Worm (Caenorhabditis elegans) whole organism, L4 larva: Measurements from ENCODE around the gene C45B11.5.

ENCODE experiments used
- R02D3.7 ChIP-seq: fragments of 150-350 bp; sonication (generic microtip); optimal IDR thresholded peaks from 3 replicates; lab custom pipeline; 2014; ENCODE audit warnings: missing biosample characterization, missing genetic modification characterization
- T20F7.1 ChIP-seq: fragments of 200-800 bp; sonication (Bioruptor generic); optimal IDR thresholded peaks from 2 replicates; lab custom pipeline; 2018; ENCODE audit warnings: mild to moderate bottlenecking, missing genetic modification characterization, missing compliant biosample characterization
- Y48G9A.11 ChIP-seq: fragments of 200-800 bp; sonication (Bioruptor generic); IDR thresholded peaks from 2 replicates; pipeline ENCODE4 v1.3.6; 2022; ENCODE audit warnings: missing genetic modification reagents, missing genetic modification characterization, missing compliant biosample characterization
- Y5F2A.4 ChIP-seq: fragments of 200-800 bp; sonication (Bioruptor generic); optimal IDR thresholded peaks from 2 replicates; lab custom pipeline; 2018; ENCODE audit warnings: mild to moderate bottlenecking, missing genetic modification characterization, missing compliant biosample characterization
- Y75B8A.6 ChIP-seq: fragments of 200-800 bp; sonication (Bioruptor generic); IDR thresholded peaks from 2 replicates; pipeline ENCODE4 v1.3.6; 2022; ENCODE audit warnings: missing genetic modification reagents, missing genetic modification characterization, missing compliant biosample characterization
- ZK337.2 ChIP-seq: fragments of 200-800 bp; sonication (Bioruptor generic); IDR thresholded peaks from 2 replicates; pipeline ENCODE4 v1.3.6; 2022; ENCODE audit warnings: missing genetic modification reagents, missing genetic modification characterization, missing compliant biosample characterization
- ZK546.5 ChIP-seq, 2 experiments: sonication (generic microtip); optimal IDR thresholded peaks; 2 replicates each; lab custom pipeline; 2017; ENCODE audit warnings: missing biosample characterization in 2 of 2, missing genetic modification characterization in 2 of 2
- aha-1 ChIP-seq: fragments of 150-350 bp; peaks from one replicate; lab custom pipeline; 2014; ENCODE audit warnings: missing biosample characterization, missing genetic modification characterization
- ama-1 ChIP-seq: fragments of 150-350 bp; optimal IDR thresholded peaks from 2 replicates; lab custom pipeline; 2014; ENCODE audit warnings: inconsistent platforms, mixed read lengths
- arid-1 ChIP-seq: fragments of 200-800 bp; sonication (Bioruptor generic); conservative IDR thresholded peaks from 2 replicates; pipeline ENCODE4 v1.3.6; 2022; ENCODE audit warnings: missing genetic modification reagents, missing genetic modification characterization, missing compliant biosample characterization
- ceh-20 ChIP-seq: fragments of 200-800 bp; sonication (Bioruptor generic); IDR thresholded peaks from 2 replicates; pipeline ENCODE4 v1.3.6; 2022; ENCODE audit warnings: missing genetic modification reagents, missing genetic modification characterization, missing compliant biosample characterization
- ceh-62 ChIP-seq: sonication (generic microtip); optimal IDR thresholded peaks from 2 replicates; lab custom pipeline; 2017; ENCODE audit warnings: missing biosample characterization, missing genetic modification characterization
- ceh-82 ChIP-seq: sonication (generic microtip); optimal IDR thresholded peaks from 2 replicates; lab custom pipeline; 2017; ENCODE audit warnings: missing biosample characterization, missing genetic modification characterization
- ces-1 ChIP-seq: fragments of 150-350 bp; sonication (generic microtip); optimal IDR thresholded peaks from 4 replicates; lab custom pipeline; 2014; ENCODE audit warnings: missing biosample characterization, missing genetic modification reagents, missing genetic modification characterization
- cey-2 ChIP-seq: sonication (generic microtip); optimal IDR thresholded peaks from 3 replicates; lab custom pipeline; 2017; ENCODE audit warnings: missing genetic modification characterization, mild to moderate bottlenecking, missing compliant biosample characterization, antibody characterized with exemption, borderline replicate concordance; ENCODE audit not compliant: insufficient read depth
- ctbp-1 ChIP-seq: fragments of 200-800 bp; sonication (Bioruptor generic); IDR thresholded peaks from 2 replicates; pipeline ENCODE4 v1.3.6; 2022; ENCODE audit warnings: missing genetic modification reagents, missing genetic modification characterization, missing compliant biosample characterization
- daf-16 ChIP-seq, 3 experiments: sonication (generic microtip); optimal IDR thresholded peaks; 2 replicates each; lab custom pipeline; 2016 to 2017; ENCODE audit warnings: missing genetic modification characterization in 3 of 3, missing genetic modification reagents in 3 of 3, mild to moderate bottlenecking in 2 of 3, missing compliant biosample characterization in 2 of 3, missing biosample characterization in 1 of 3, moderate library complexity in 1 of 3
- daf-8 ChIP-seq: fragments of 200-800 bp; sonication (Bioruptor generic); IDR thresholded peaks from 2 replicates; pipeline ENCODE4 v1.3.6; 2022; ENCODE audit warnings: missing genetic modification characterization, missing compliant biosample characterization
- dmd-9 ChIP-seq: fragments of 200-800 bp; sonication (Bioruptor generic); IDR thresholded peaks from 2 replicates; pipeline ENCODE4 v1.3.6; 2022; ENCODE audit warnings: missing genetic modification reagents, missing genetic modification characterization, missing compliant biosample characterization
- duxl-1 ChIP-seq: sonication (generic microtip); optimal IDR thresholded peaks from 2 replicates; lab custom pipeline; 2016; ENCODE audit warnings: mild to moderate bottlenecking, missing genetic modification characterization, moderate library complexity, missing compliant biosample characterization; ENCODE audit not compliant: poor library complexity
- dve-1 ChIP-seq: sonication (generic microtip); optimal IDR thresholded peaks from 2 replicates; lab custom pipeline; 2017; ENCODE audit warnings: antibody characterized with exemption, mild to moderate bottlenecking, missing genetic modification characterization, missing compliant biosample characterization; ENCODE audit not compliant: insufficient read depth
- egl-27 ChIP-seq: sonication (generic microtip); optimal IDR thresholded peaks from 3 replicates; lab custom pipeline; 2017; ENCODE audit warnings: missing biosample characterization, missing genetic modification reagents, missing genetic modification characterization
- fos-1 ChIP-seq: fragments of 150-350 bp; optimal IDR thresholded peaks from 2 replicates; lab custom pipeline; 2014; ENCODE audit warnings: missing biosample characterization, missing genetic modification characterization
- hif-1 ChIP-seq, 2 experiments: sonication (generic microtip); optimal IDR thresholded peaks; 2 replicates each; lab custom pipeline; 2016 to 2017; ENCODE audit warnings: missing compliant biosample characterization in 2 of 2, missing genetic modification characterization in 2 of 2, missing genetic modification reagents in 2 of 2, missing genotype in 2 of 2, mild to moderate bottlenecking in 1 of 2
- lim-7 ChIP-seq: fragments of 200-800 bp; sonication (Bioruptor generic); IDR thresholded peaks from 2 replicates; pipeline ENCODE4 v1.3.6; 2022; ENCODE audit warnings: missing genetic modification characterization, missing compliant biosample characterization
- lin-1 ChIP-seq: fragments of 200-800 bp; sonication (Bioruptor generic); IDR thresholded peaks from 2 replicates; pipeline ENCODE4 v1.3.6; 2022; ENCODE audit warnings: missing genetic modification reagents, missing genetic modification characterization, missing compliant biosample characterization
- lin-15B ChIP-seq: fragments of 150-350 bp; sonication (generic microtip); optimal IDR thresholded peaks from 3 replicates; lab custom pipeline; 2014; ENCODE audit warnings: missing biosample characterization, missing genetic modification characterization
- lin-29 ChIP-seq: fragments of 200-800 bp; sonication (Bioruptor generic); IDR thresholded peaks from 2 replicates; pipeline ENCODE4 v1.3.6; 2022; ENCODE audit warnings: missing genetic modification reagents, missing genetic modification characterization, missing compliant biosample characterization
- lin-38 ChIP-seq: fragments of 200-800 bp; sonication (Bioruptor generic); IDR thresholded peaks from 2 replicates; pipeline ENCODE4 v1.3.6; 2022; ENCODE audit warnings: missing genetic modification reagents, missing genetic modification characterization, missing compliant biosample characterization
- madf-5 ChIP-seq, 2 experiments: fragments of 200-800 bp; sonication (Bioruptor generic); IDR thresholded peaks; 2 replicates each; pipeline ENCODE4 v1.3.6; 2022; ENCODE audit warnings: missing compliant biosample characterization in 2 of 2, missing genetic modification characterization in 2 of 2
- madf-9 ChIP-seq: fragments of 200-800 bp; sonication (Bioruptor generic); conservative IDR thresholded peaks from 2 replicates; pipeline ENCODE4 v1.3.6; 2022; ENCODE audit warnings: missing genetic modification reagents, missing genetic modification characterization, missing compliant biosample characterization
- mxl-3 ChIP-seq: fragments of 200-800 bp; sonication (Bioruptor generic); optimal IDR thresholded peaks from 2 replicates; lab custom pipeline; 2018; ENCODE audit warnings: mild to moderate bottlenecking, missing genetic modification characterization, missing compliant biosample characterization
- nhr-102 ChIP-seq: sonication (generic microtip); optimal IDR thresholded peaks from 2 replicates; lab custom pipeline; 2016; ENCODE audit warnings: mild to moderate bottlenecking, missing genetic modification characterization, moderate library complexity, missing compliant biosample characterization
- nhr-25 ChIP-seq: sonication (generic microtip); optimal IDR thresholded peaks from 2 replicates; lab custom pipeline; 2017; ENCODE audit warnings: missing genetic modification characterization, mild to moderate bottlenecking, missing compliant biosample characterization, antibody characterized with exemption, moderate library complexity, borderline replicate concordance; ENCODE audit not compliant: insufficient read depth
- nhr-41 ChIP-seq: fragments of 200-800 bp; sonication (Bioruptor generic); IDR thresholded peaks from 2 replicates; pipeline ENCODE4 v1.3.6; 2022; ENCODE audit warnings: missing genetic modification reagents, missing genetic modification characterization, missing compliant biosample characterization
- nhr-42 ChIP-seq: fragments of 200-800 bp; sonication (Bioruptor generic); IDR thresholded peaks from 2 replicates; pipeline ENCODE4 v1.3.6; 2022; ENCODE audit warnings: missing genetic modification characterization, missing compliant biosample characterization
- nhr-48 ChIP-seq: sonication (generic microtip); optimal IDR thresholded peaks from 2 replicates; lab custom pipeline; 2016; ENCODE audit warnings: mild to moderate bottlenecking, missing genetic modification characterization, missing compliant biosample characterization
- nhr-77 ChIP-seq: fragments of 150-350 bp; optimal IDR thresholded peaks from 2 replicates; lab custom pipeline; 2014; ENCODE audit warnings: missing biosample characterization, missing genetic modification characterization
- pha-4 ChIP-seq, 2 experiments: fragments of 150-350 bp in 1 of 2; fragments of 200-800 bp in 1 of 2; sonication (Bioruptor generic) in 1 of 2; IDR thresholded peaks in 1 of 2; optimal IDR thresholded peaks in 1 of 2; 2 replicates each; pipeline versions ENCODE4 v1.3.6 to Lab custom; 2014 to 2022; ENCODE audit warnings: missing genetic modification characterization in 2 of 2, missing genetic modification reagents in 2 of 2, missing biosample characterization in 1 of 2, missing compliant biosample characterization in 1 of 2
- php-3 ChIP-seq: fragments of 200-800 bp; sonication (Bioruptor generic); IDR thresholded peaks from 2 replicates; pipeline ENCODE4 v1.3.6; 2022; ENCODE audit warnings: missing genetic modification reagents, missing genetic modification characterization, missing compliant biosample characterization
- pqm-1 ChIP-seq: sonication (generic microtip); optimal IDR thresholded peaks from 2 replicates; lab custom pipeline; 2017; ENCODE audit warnings: missing biosample characterization, missing genetic modification characterization
- saeg-2 ChIP-seq: fragments of 200-800 bp; sonication (Bioruptor generic); IDR thresholded peaks from 2 replicates; pipeline ENCODE4 v1.3.6; 2022; ENCODE audit warnings: missing genetic modification reagents, missing genetic modification characterization, missing compliant biosample characterization
- set-16 ChIP-seq: fragments of 200-800 bp; sonication (Bioruptor generic); IDR thresholded peaks from 2 replicates; pipeline ENCODE4 v1.3.6; 2022; ENCODE audit warnings: missing genetic modification reagents, missing genetic modification characterization, missing compliant biosample characterization
- tag-97 ChIP-seq: fragments of 200-800 bp; sonication (Bioruptor generic); IDR thresholded peaks from 2 replicates; pipeline ENCODE4 v1.3.6; 2022; ENCODE audit warnings: missing genetic modification characterization, missing compliant biosample characterization
- unc-130 ChIP-seq: sonication (generic microtip); optimal IDR thresholded peaks from 2 replicates; lab custom pipeline; 2016; ENCODE audit warnings: missing genetic modification reagents, missing genetic modification characterization, missing compliant biosample characterization
- zfp-2 ChIP-seq: sonication (generic microtip); optimal IDR thresholded peaks from 2 replicates; lab custom pipeline; 2016; ENCODE audit warnings: mild to moderate bottlenecking, missing genetic modification characterization, missing compliant biosample characterization
- zfp-3 ChIP-seq: fragments of 200-800 bp; sonication (Bioruptor generic); conservative IDR thresholded peaks from 2 replicates; pipeline ENCODE4 v1.3.6; 2022; ENCODE audit warnings: missing genetic modification reagents, missing genetic modification characterization, missing compliant biosample characterization
- zip-2 ChIP-seq: fragments of 150-350 bp; optimal IDR thresholded peaks from 2 replicates; lab custom pipeline; 2014; ENCODE audit warnings: missing biosample characterization, missing genetic modification characterization

Gene C45B11.5

DNA sequence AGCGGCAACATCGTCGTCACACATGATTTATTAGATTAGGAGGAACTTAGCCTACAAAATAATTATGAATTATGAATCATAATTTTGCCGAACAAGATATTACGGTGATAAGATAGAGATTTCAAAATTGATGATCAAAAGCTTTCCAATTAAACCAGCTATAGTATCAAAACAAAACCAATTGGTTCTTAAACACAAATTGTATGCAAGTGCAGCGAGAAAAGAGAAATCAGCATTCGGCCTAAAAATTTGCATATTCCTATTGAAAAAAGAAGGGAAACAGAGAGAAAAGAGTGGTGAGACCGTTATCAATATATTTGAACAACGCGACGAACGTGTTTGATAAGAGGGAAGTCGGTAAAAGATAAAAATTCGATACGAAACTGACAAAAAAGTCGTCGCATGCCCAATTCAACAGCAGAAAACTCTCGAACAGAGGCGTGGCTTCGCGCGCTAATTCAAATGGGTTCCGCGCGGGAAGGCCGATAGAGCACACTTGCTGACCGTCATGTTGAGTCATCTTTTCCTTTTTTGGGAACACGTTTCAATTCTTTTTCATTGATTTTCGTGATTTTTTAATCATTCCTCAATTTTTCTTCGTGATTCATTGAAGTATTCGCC lies 36.6 kb downstream of the C45B11.5 start, which contains the start of gene act-2 (continued):
- no peak for TF ChIP-seq ces-1
- peak in 1 of 2 experiments; percentile 44 for TF ChIP-seq hif-1 (tag; optimal IDR thresholded peaks at IDR 0.05; lab: Kevin White, UChicago)
- peak; percentile 9 for TF ChIP-seq zfp-2 (tag; lab: Kevin White, UChicago)
- TF ChIP-seq T20F7.1 (GFP tag; lab: Kevin White, UChicago): peak; percentile 47
- TF ChIP-seq set-16 (GFP tag; lab: Robert Waterston, UW): no peak; the same call in 1 of the 2 replicates
- no peak for TF ChIP-seq lin-29
- peak; percentile 97 for TF ChIP-seq aha-1 (tag; lab: Kevin White, UChicago)
- TF ChIP-seq mxl-3 (GFP tag; lab: Kevin White, UChicago): peak; percentile 84
- 0 out of 2 replicates have a peak, but pooled peaks have one; percentile 26 for TF ChIP-seq ctbp-1 (GFP tag; lab: Robert Waterston, UW)
- no peak for TF ChIP-seq ceh-82 (tag; lab: Kevin White, UChicago)
- no peak for TF ChIP-seq madf-5 (GFP tag; IDR thresholded peaks at IDR 0.05; lab: Robert Waterston, UW)
- peak; percentile 10 for TF ChIP-seq duxl-1 (tag; lab: Kevin White, UChicago)
- 0 out of 2 replicates have a peak, but pooled peaks have one; percentile 42 for TF ChIP-seq Y48G9A.11 (GFP tag; lab: Robert Waterston, UW)
- TF ChIP-seq nhr-41: no peak
- no peak for TF ChIP-seq ama-1
- TF ChIP-seq nhr-102 (tag; lab: Kevin White, UChicago): no peak
- no peak for TF ChIP-seq ZK546.5 (tag; optimal IDR thresholded peaks at IDR 0.05; lab: Kevin White, UChicago)
- no peak for TF ChIP-seq lin-15B (tag; lab: Kevin White, UChicago)
- no peak for TF ChIP-seq daf-16 (GFP tag; optimal IDR thresholded peaks at IDR 0.05; lab: Kevin White, UChicago)
- no peak for TF ChIP-seq daf-16 (tag; optimal IDR thresholded peaks at IDR 0.05; lab: Kevin White, UChicago)
- no peak for TF ChIP-seq Y5F2A.4 (GFP tag; lab: Kevin White, UChicago)
- TF ChIP-seq nhr-77 (tag; lab: Kevin White, UChicago): peak; percentile 32
- TF ChIP-seq zfp-3 (GFP tag; lab: Robert Waterston, UW): no peak
- TF ChIP-seq lin-1: no peak
- peak; percentile 78 for TF ChIP-seq dve-1
- no peak for TF ChIP-seq ceh-62 (tag; lab: Kevin White, UChicago)
- TF ChIP-seq lin-38: peak; percentile 94
- TF ChIP-seq saeg-2 (GFP tag; lab: Robert Waterston, UW): no peak
- no peak for TF ChIP-seq tag-97 (GFP tag; lab: Robert Waterston, UW)
- no peak for TF ChIP-seq egl-27 (tag; lab: Kevin White, UChicago)
- TF ChIP-seq fos-1 (tag; lab: Kevin White, UChicago): no peak
- no peak for TF ChIP-seq nhr-42
- TF ChIP-seq arid-1 (GFP tag; lab: Robert Waterston, UW): no peak
- TF ChIP-seq nhr-48 (tag; lab: Kevin White, UChicago): no peak
- no peak for TF ChIP-seq cey-2 (tag; lab: Kevin White, UChicago)
- TF ChIP-seq lim-7 (GFP tag; lab: Robert Waterston, UW): no peak
- TF ChIP-seq dmd-9: no peak
- TF ChIP-seq R02D3.7 (tag; lab: Kevin White, UChicago): no peak
- TF ChIP-seq pqm-1 (tag; lab: Kevin White, UChicago): peak; percentile 71
- TF ChIP-seq Y75B8A.6 (GFP tag; lab: Robert Waterston, UW): no peak
- no peak for TF ChIP-seq zip-2
- peak; percentile 59; the same call in 1 of the 2 replicates for TF ChIP-seq madf-9 (GFP tag; lab: Robert Waterston, UW)
- 0 out of 2 replicates have a peak, but pooled peaks have one; percentile 16 for TF ChIP-seq pha-4 (GFP tag; IDR thresholded peaks at IDR 0.05; lab: Robert Waterston, UW)
- TF ChIP-seq pha-4 (tag; optimal IDR thresholded peaks at IDR 0.05; lab: Kevin White, UChicago): peak; percentile 73
- peak; percentile 21 for TF ChIP-seq unc-130
- TF ChIP-seq php-3 (GFP tag; lab: Robert Waterston, UW): no peak
- TF ChIP-seq ZK337.2 (GFP tag; lab: Robert Waterston, UW): no peak
- no peak for TF ChIP-seq daf-8 (GFP tag; lab: Robert Waterston, UW)
- peak; percentile 89 for TF ChIP-seq nhr-25 (tag; lab: Kevin White, UChicago)
- no peak for TF ChIP-seq ceh-20
